Worm (Caenorhabditis elegans) whole organism, early embryonic: Measurements from ENCODE around the gene clec-132.

Source experiments
- B0310.2 ChIP-seq: sonication (generic microtip); optimal IDR thresholded peaks from 2 replicates; lab custom pipeline; 2016; ENCODE audit warnings: mild to moderate bottlenecking, missing genetic modification characterization, missing compliant biosample characterization
- F13C5.2 ChIP-seq: sonication (generic microtip); optimal IDR thresholded peaks from 2 replicates; lab custom pipeline; 2017; ENCODE audit warnings: mild to moderate bottlenecking, missing genetic modification characterization, inconsistent platforms, missing compliant biosample characterization
- aly-1 ChIP-seq: sonication (generic microtip); optimal IDR thresholded peaks from 2 replicates; lab custom pipeline; 2016; ENCODE audit warnings: missing genetic modification characterization, missing compliant biosample characterization
- ama-1 ChIP-seq: fragments of 150-350 bp; optimal IDR thresholded peaks from 2 replicates; lab custom pipeline; 2014
- ceh-13 ChIP-seq: fragments of 200-800 bp; sonication (Bioruptor generic); optimal IDR thresholded peaks from 2 replicates; lab custom pipeline; 2018; ENCODE audit warnings: mild to moderate bottlenecking, missing genetic modification characterization, missing compliant biosample characterization
- ceh-36 ChIP-seq: sonication (generic microtip); optimal IDR thresholded peaks from 2 replicates; lab custom pipeline; 2016; ENCODE audit warnings: missing genetic modification characterization, inconsistent platforms, missing compliant biosample characterization
- flt-1 ChIP-seq: fragments of 200-800 bp; sonication (Bioruptor generic); IDR thresholded peaks from 2 replicates; pipeline ENCODE4 v1.3.6; 2022; ENCODE audit warnings: missing genetic modification characterization, missing compliant biosample characterization
- hmbx-1 ChIP-seq: sonication (generic microtip); optimal IDR thresholded peaks from 2 replicates; lab custom pipeline; 2016; ENCODE audit warnings: mild to moderate bottlenecking, missing genetic modification characterization, missing compliant biosample characterization
- hmg-4 ChIP-seq: fragments of 200-800 bp; sonication (Bioruptor generic); optimal IDR thresholded peaks from 2 replicates; lab custom pipeline; 2018; ENCODE audit warnings: mild to moderate bottlenecking, missing genetic modification characterization, missing compliant biosample characterization
- hnd-1 ChIP-seq: sonication (generic microtip); optimal IDR thresholded peaks from 2 replicates; lab custom pipeline; 2016; ENCODE audit warnings: missing genetic modification characterization, missing compliant biosample characterization
- pes-1 ChIP-seq: fragments of 200-800 bp; sonication (Bioruptor generic); IDR thresholded peaks from 2 replicates; pipeline ENCODE4 v1.3.6; 2022; ENCODE audit warnings: missing genetic modification reagents, missing genetic modification characterization, missing compliant biosample characterization
- scrt-1 ChIP-seq: fragments of 200-800 bp; sonication (Bioruptor generic); IDR thresholded peaks from 2 replicates; pipeline ENCODE4 v1.3.6; 2022; ENCODE audit warnings: missing genetic modification characterization, missing compliant biosample characterization
- sea-1 ChIP-seq: fragments of 200-800 bp; sonication (Bioruptor generic); conservative IDR thresholded peaks from 2 replicates; pipeline ENCODE4 v1.3.6; 2022; ENCODE audit warnings: missing genetic modification characterization, missing compliant biosample characterization
- tbx-11 ChIP-seq: fragments of 200-800 bp; sonication (Bioruptor generic); IDR thresholded peaks from 2 replicates; pipeline ENCODE4 v1.3.6; 2022; ENCODE audit warnings: missing genetic modification characterization, missing compliant biosample characterization
- tbx-37 ChIP-seq: fragments of 200-800 bp; sonication (Bioruptor generic); conservative IDR thresholded peaks from 2 replicates; pipeline ENCODE4 v1.3.6; 2022; ENCODE audit warnings: missing genetic modification reagents, missing genetic modification characterization, missing compliant biosample characterization
- tra-4 ChIP-seq: sonication (generic microtip); optimal IDR thresholded peaks from 2 replicates; lab custom pipeline; 2017; ENCODE audit warnings: missing genetic modification characterization, missing compliant biosample characterization

Gene clec-132

ce11 chrII:3622014-3622413 lies 45.2 kb downstream of the clec-132 start, which contains the start of gene M151.7:
M151.7 (plus strand) TSS chrII:3622314.
- TF ChIP-seq scrt-1 (GFP tag; lab: Robert Waterston, UW) = no peak
- TF ChIP-seq pes-1 (GFP tag; lab: Robert Waterston, UW) = no peak
- no peak for TF ChIP-seq tra-4 (tag; lab: Kevin White, UChicago)
- no peak for TF ChIP-seq tbx-11 (GFP tag; lab: Robert Waterston, UW)
- TF ChIP-seq flt-1 (GFP tag; lab: Robert Waterston, UW) = no peak
- no peak for TF ChIP-seq ceh-13
- no peak for TF ChIP-seq hmg-4 (GFP tag; lab: Kevin White, UChicago)
- TF ChIP-seq ceh-36 (tag; lab: Kevin White, UChicago) = no peak
- TF ChIP-seq hnd-1 (tag; lab: Kevin White, UChicago) = no peak
- TF ChIP-seq ama-1 = no peak
- TF ChIP-seq tbx-37 (GFP tag; lab: Robert Waterston, UW) = no peak
- TF ChIP-seq B0310.2 = no peak
- TF ChIP-seq hmbx-1 (tag; lab: Kevin White, UChicago) = no peak
- no peak for TF ChIP-seq sea-1

- TF ChIP-seq sea-1 (no peak), B0310.2 (no peak), aly-1 (no peak), F13C5.2 (tag; lab: Kevin White, UChicago) (no peak)
Observed at ce11 chrII:3626872-3627271, 50.0 kb downstream of the clec-132 start, which contains the start of gene M151.3. M151.3 (plus strand) TSS chrII:3627172.
